Fruit fly (Drosophila melanogaster): ENCODE results near the gene mys.

Gene mys

DNA sequence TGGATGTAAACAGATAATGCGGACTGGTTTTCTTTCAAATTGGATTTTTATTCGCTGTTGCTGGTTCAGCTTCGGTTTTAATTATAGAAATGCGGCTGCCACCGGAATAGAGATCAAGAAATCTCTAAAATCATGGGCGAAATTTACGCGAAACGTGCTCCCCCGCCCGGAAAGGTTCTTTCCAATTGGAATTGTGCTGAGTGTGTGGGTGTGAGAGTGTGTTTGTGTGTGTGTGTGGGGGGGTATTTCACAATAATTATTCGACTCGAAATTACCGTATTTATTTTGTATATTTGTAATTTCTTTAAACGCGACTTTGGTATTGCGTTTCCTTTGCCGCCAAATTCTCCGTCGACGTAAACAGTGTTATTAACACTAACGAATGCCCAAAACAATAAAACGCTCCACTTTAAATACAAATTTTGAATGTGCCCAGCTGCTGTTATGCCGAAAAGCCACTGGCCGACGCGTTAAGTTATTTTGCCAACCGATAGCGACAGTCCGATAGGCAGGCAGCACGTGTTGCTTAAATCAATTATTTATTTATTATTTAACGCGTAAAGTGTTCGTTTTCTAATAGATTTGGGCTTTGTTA, 54.4 kb downstream of the mys start, which contains the start of gene Gclc (continued):
- peak; percentile 79 for TF ChIP-seq CG2116 (GFP tag; optimal IDR thresholded peaks at IDR 0.05)
- peak; percentile 82 for TF ChIP-seq cwo (GFP tag; optimal IDR thresholded peaks at IDR 0.05)
- TF ChIP-seq Med (GFP tag): peak; percentile 81
- TF ChIP-seq CG16863 (GFP tag; optimal IDR thresholded peaks at IDR 0.05): no peak
- no peak for TF ChIP-seq CG5245 (GFP tag; optimal IDR thresholded peaks at IDR 0.05)
- TF ChIP-seq mld (GFP tag; IDR thresholded peaks at IDR 0.05; ENCODE audit: partially characterized antibody): no peak
- peak; percentile 26; the same call in 1 of the 2 replicates for TF ChIP-seq Rfx (GFP tag; IDR thresholded peaks at IDR 0.05)
- peak; percentile 0 for TF ChIP-seq Bteb2 (GFP tag; optimal IDR thresholded peaks at IDR 0.05)
- no peak for TF ChIP-seq wor (GFP tag; IDR thresholded peaks at IDR 0.05)
- no peak for TF ChIP-seq CG10959 (GFP tag; IDR thresholded peaks at IDR 0.05)
- peak; percentile 24 for TF ChIP-seq lab (GFP tag; optimal IDR thresholded peaks at IDR 0.05)
- peak; percentile 40; the same call in 1 of the 3 replicates for TF ChIP-seq CG34224 (GFP tag; IDR thresholded peaks at IDR 0.05; ENCODE audit: partially characterized antibody)
- no peak for TF ChIP-seq CG17361 (GFP tag; IDR thresholded peaks at IDR 0.05)
- peak; percentile 56 for TF ChIP-seq Jarid2 (GFP tag; optimal IDR thresholded peaks at IDR 0.05)
- no peak for TF ChIP-seq Mad (GFP tag; optimal IDR thresholded peaks at IDR 0.05)
- TF ChIP-seq CG13287 (GFP tag; IDR thresholded peaks at IDR 0.05; ENCODE audit: partially characterized antibody): peak; percentile 62
- TF ChIP-seq HLH4C (GFP tag; IDR thresholded peaks at IDR 0.05; ENCODE audit: partially characterized antibody): peak; percentile 34; the same call in 1 of the 3 replicates
- peak; percentile 31 to 90 for TF ChIP-seq insv (GFP tag; optimal IDR thresholded peaks at IDR 0.05)
- TF ChIP-seq Dp (GFP tag; optimal IDR thresholded peaks at IDR 0.05): peak; percentile 43
- TF ChIP-seq NFAT (GFP tag; IDR thresholded peaks at IDR 0.05): 0 out of 2 replicates have a peak, but pooled peaks have one; percentile 23
- TF ChIP-seq Max (GFP tag; optimal IDR thresholded peaks at IDR 0.05): peak; percentile 23
- TF ChIP-seq scrt (GFP tag; optimal IDR thresholded peaks at IDR 0.05): peak; percentile 47
- peak; percentile 24 for TF ChIP-seq CG17568 (GFP tag; optimal IDR thresholded peaks at IDR 0.05)
- TF ChIP-seq Nf-YC (tag; optimal IDR thresholded peaks at IDR 0.05): peak; percentile 14
- peak; percentile 24 for TF ChIP-seq CG3995 (GFP tag; optimal IDR thresholded peaks at IDR 0.05)
- no peak for TF ChIP-seq fd96Cb (tag; optimal IDR thresholded peaks at IDR 0.05)
- TF ChIP-seq sd (tag; optimal IDR thresholded peaks at IDR 0.05): peak; percentile 7
- TF ChIP-seq BtbVII (GFP tag; optimal IDR thresholded peaks at IDR 0.05): peak; percentile 47
- TF ChIP-seq CG11398 (GFP tag; optimal IDR thresholded peaks at IDR 0.05): no peak
- no peak for TF ChIP-seq CG13424 (tag; optimal IDR thresholded peaks at IDR 0.05)
- 0 out of 4 replicates have a peak, but pooled peaks have one; percentile 22 for TF ChIP-seq chinmo (GFP tag; IDR thresholded peaks at IDR 0.05; ENCODE audit: partially characterized antibody)
- no peak for TF ChIP-seq sc (optimal IDR thresholded peaks at IDR 0.05)
- TF ChIP-seq sc (GFP tag; optimal IDR thresholded peaks at IDR 0.05): no peak
- TF ChIP-seq MTF-1 (GFP tag; optimal IDR thresholded peaks at IDR 0.05; ENCODE audit: borderline replicate concordance): no peak
- TF ChIP-seq D (optimal IDR thresholded peaks at IDR 0.05): no peak
- no peak for TF ChIP-seq D (GFP tag; optimal IDR thresholded peaks at IDR 0.05)
- peak; percentile 50 for TF ChIP-seq Hmr (GFP tag; optimal IDR thresholded peaks at IDR 0.05)
- TF ChIP-seq trem (tag; optimal IDR thresholded peaks at IDR 0.05): peak; percentile 31
- no peak for TF ChIP-seq bigmax (GFP tag; optimal IDR thresholded peaks at IDR 0.05)
- TF ChIP-seq CG34376 (GFP tag; optimal IDR thresholded peaks at IDR 0.05): peak; percentile 41
- no peak for TF ChIP-seq fru (optimal IDR thresholded peaks at IDR 0.05)
- no peak for TF ChIP-seq CG13775 (GFP tag; optimal IDR thresholded peaks at IDR 0.05)
- TF ChIP-seq CrebB (tag; optimal IDR thresholded peaks at IDR 0.05): no peak
- peak; percentile 77 for TF ChIP-seq gfzf (GFP tag; optimal IDR thresholded peaks at IDR 0.05)
- no peak for TF ChIP-seq CG8944 (GFP tag; optimal IDR thresholded peaks at IDR 0.05)
- 0 out of 3 replicates have a peak, but pooled peaks have one; percentile 34 for TF ChIP-seq CG34422 (GFP tag; IDR thresholded peaks at IDR 0.05)
- TF ChIP-seq inv (GFP tag; IDR thresholded peaks at IDR 0.05; ENCODE audit: partially characterized antibody): peak; percentile 20; the same call in 1 of the 2 replicates
- peak; percentile 19 for TF ChIP-seq nau (GFP tag; optimal IDR thresholded peaks at IDR 0.05)
- no peak for TF ChIP-seq wdn (GFP tag; IDR thresholded peaks at IDR 0.05)
